Worm (Caenorhabditis elegans) whole organism, L4 larva: Measurements from ENCODE around the gene T26C5.3.

Experiments
- T20F7.1 ChIP-seq: fragments of 200-800 bp; sonication (Bioruptor generic); optimal IDR thresholded peaks from 2 replicates; lab custom pipeline; 2018; ENCODE audit warnings: mild to moderate bottlenecking, missing genetic modification characterization, missing compliant biosample characterization
- T26A8.4 ChIP-seq: fragments of 200-800 bp; sonication (Bioruptor generic); IDR thresholded peaks from 2 replicates; pipeline ENCODE4 v1.3.6; 2022; ENCODE audit warnings: missing genetic modification characterization, missing compliant biosample characterization
- Y105C5A.15 ChIP-seq: fragments of 200-800 bp; sonication (Bioruptor generic); IDR thresholded peaks from 2 replicates; pipeline ENCODE4 v1.3.6; 2022; ENCODE audit warnings: missing genetic modification characterization, missing compliant biosample characterization
- ZK337.2 ChIP-seq: fragments of 200-800 bp; sonication (Bioruptor generic); IDR thresholded peaks from 2 replicates; pipeline ENCODE4 v1.3.6; 2022; ENCODE audit warnings: missing genetic modification reagents, missing genetic modification characterization, missing compliant biosample characterization
- aha-1 ChIP-seq: fragments of 150-350 bp; peaks from one replicate; lab custom pipeline; 2014; ENCODE audit warnings: missing biosample characterization, missing genetic modification characterization
- ceh-44 ChIP-seq: fragments of 200-800 bp; sonication (Bioruptor generic); IDR thresholded peaks from 2 replicates; pipeline ENCODE4 v1.3.6; 2022; ENCODE audit warnings: missing genetic modification reagents, missing genetic modification characterization, missing compliant biosample characterization
- cey-2 ChIP-seq: sonication (generic microtip); optimal IDR thresholded peaks from 3 replicates; lab custom pipeline; 2017; ENCODE audit warnings: missing genetic modification characterization, mild to moderate bottlenecking, missing compliant biosample characterization, antibody characterized with exemption, borderline replicate concordance; ENCODE audit not compliant: insufficient read depth
- ctbp-1 ChIP-seq: fragments of 200-800 bp; sonication (Bioruptor generic); IDR thresholded peaks from 2 replicates; pipeline ENCODE4 v1.3.6; 2022; ENCODE audit warnings: missing genetic modification reagents, missing genetic modification characterization, missing compliant biosample characterization
- daf-16 ChIP-seq, 3 experiments: sonication (generic microtip); optimal IDR thresholded peaks; 2 replicates each; lab custom pipeline; 2016 to 2017; ENCODE audit warnings: missing genetic modification characterization in 3 of 3, missing genetic modification reagents in 3 of 3, mild to moderate bottlenecking in 2 of 3, missing compliant biosample characterization in 2 of 3, missing biosample characterization in 1 of 3, moderate library complexity in 1 of 3
- daf-8 ChIP-seq: fragments of 200-800 bp; sonication (Bioruptor generic); IDR thresholded peaks from 2 replicates; pipeline ENCODE4 v1.3.6; 2022; ENCODE audit warnings: missing genetic modification characterization, missing compliant biosample characterization
- dmd-6 ChIP-seq: fragments of 200-800 bp; sonication (Bioruptor generic); IDR thresholded peaks from 2 replicates; pipeline ENCODE4 v1.3.6; 2022; ENCODE audit warnings: missing genetic modification reagents, missing genetic modification characterization, missing compliant biosample characterization
- dmd-9 ChIP-seq: fragments of 200-800 bp; sonication (Bioruptor generic); IDR thresholded peaks from 2 replicates; pipeline ENCODE4 v1.3.6; 2022; ENCODE audit warnings: missing genetic modification reagents, missing genetic modification characterization, missing compliant biosample characterization
- dpl-1 ChIP-seq: fragments of 150-350 bp; optimal IDR thresholded peaks from 2 replicates; lab custom pipeline; 2014; ENCODE audit warnings: missing biosample characterization, missing genetic modification reagents, missing genetic modification characterization
- dve-1 ChIP-seq: sonication (generic microtip); optimal IDR thresholded peaks from 2 replicates; lab custom pipeline; 2017; ENCODE audit warnings: antibody characterized with exemption, mild to moderate bottlenecking, missing genetic modification characterization, missing compliant biosample characterization; ENCODE audit not compliant: insufficient read depth
- hif-1 ChIP-seq, 2 experiments: sonication (generic microtip); optimal IDR thresholded peaks; 2 replicates each; lab custom pipeline; 2016 to 2017; ENCODE audit warnings: missing compliant biosample characterization in 2 of 2, missing genetic modification characterization in 2 of 2, missing genetic modification reagents in 2 of 2, missing genotype in 2 of 2, mild to moderate bottlenecking in 1 of 2
- hlh-11 ChIP-seq: fragments of 200-800 bp; sonication (Bioruptor generic); optimal IDR thresholded peaks from 2 replicates; lab custom pipeline; 2018; ENCODE audit warnings: mild to moderate bottlenecking, missing genetic modification characterization, missing compliant biosample characterization
- hlh-30 ChIP-seq: sonication (generic microtip); optimal IDR thresholded peaks from 2 replicates; lab custom pipeline; 2017; ENCODE audit warnings: antibody characterized with exemption, mild to moderate bottlenecking, missing genetic modification characterization, missing compliant biosample characterization; ENCODE audit not compliant: insufficient read depth
- hmg-1.1 ChIP-seq: fragments of 200-800 bp; sonication (Bioruptor generic); IDR thresholded peaks from 2 replicates; pipeline ENCODE4 v1.3.6; 2022; ENCODE audit warnings: missing genetic modification reagents, missing genetic modification characterization, missing compliant biosample characterization
- lim-7 ChIP-seq: fragments of 200-800 bp; sonication (Bioruptor generic); IDR thresholded peaks from 2 replicates; pipeline ENCODE4 v1.3.6; 2022; ENCODE audit warnings: missing genetic modification characterization, missing compliant biosample characterization
- lin-1 ChIP-seq: fragments of 200-800 bp; sonication (Bioruptor generic); IDR thresholded peaks from 2 replicates; pipeline ENCODE4 v1.3.6; 2022; ENCODE audit warnings: missing genetic modification reagents, missing genetic modification characterization, missing compliant biosample characterization
- lsy-2 ChIP-seq, 2 experiments: fragments of 150-350 bp in 1 of 2; sonication (generic microtip) in 1 of 2; optimal IDR thresholded peaks; 2 replicates each; lab custom pipeline; 2014 to 2017; ENCODE audit warnings: missing biosample characterization in 2 of 2, missing genetic modification characterization in 2 of 2
- mdl-1 ChIP-seq, 2 experiments: fragments of 150-350 bp in 1 of 2; sonication (generic microtip) in 1 of 2; optimal IDR thresholded peaks; 2 replicates each; lab custom pipeline; 2014 to 2017; ENCODE audit warnings: missing biosample characterization in 2 of 2, missing genetic modification characterization in 2 of 2
- mep-1 ChIP-seq: fragments of 150-350 bp; sonication (generic microtip); optimal IDR thresholded peaks from 3 replicates; lab custom pipeline; 2014; ENCODE audit warnings: missing biosample characterization, missing genetic modification characterization
- mes-2 ChIP-seq: sonication (generic microtip); optimal IDR thresholded peaks from 2 replicates; lab custom pipeline; 2016; ENCODE audit warnings: missing genotype, mild to moderate bottlenecking, missing genetic modification characterization, missing compliant biosample characterization; ENCODE audit not compliant: poor library complexity, severe bottlenecking
- mxl-3 ChIP-seq: fragments of 200-800 bp; sonication (Bioruptor generic); optimal IDR thresholded peaks from 2 replicates; lab custom pipeline; 2018; ENCODE audit warnings: mild to moderate bottlenecking, missing genetic modification characterization, missing compliant biosample characterization
- nhr-10 ChIP-seq: fragments of 150-350 bp; optimal IDR thresholded peaks from 2 replicates; lab custom pipeline; 2014; ENCODE audit warnings: missing biosample characterization, missing genetic modification characterization
- nhr-102 ChIP-seq: sonication (generic microtip); optimal IDR thresholded peaks from 2 replicates; lab custom pipeline; 2016; ENCODE audit warnings: mild to moderate bottlenecking, missing genetic modification characterization, moderate library complexity, missing compliant biosample characterization
- nhr-28 ChIP-seq: fragments of 150-350 bp; optimal IDR thresholded peaks from 2 replicates; lab custom pipeline; 2014; ENCODE audit warnings: missing biosample characterization, missing genetic modification characterization
- nhr-41 ChIP-seq: fragments of 200-800 bp; sonication (Bioruptor generic); IDR thresholded peaks from 2 replicates; pipeline ENCODE4 v1.3.6; 2022; ENCODE audit warnings: missing genetic modification reagents, missing genetic modification characterization, missing compliant biosample characterization
- nhr-48 ChIP-seq: sonication (generic microtip); optimal IDR thresholded peaks from 2 replicates; lab custom pipeline; 2016; ENCODE audit warnings: mild to moderate bottlenecking, missing genetic modification characterization, missing compliant biosample characterization
- nhr-76 ChIP-seq: fragments of 150-350 bp; optimal IDR thresholded peaks from 2 replicates; lab custom pipeline; 2014; ENCODE audit warnings: missing biosample characterization, missing genetic modification characterization
- nhr-77 ChIP-seq: fragments of 150-350 bp; optimal IDR thresholded peaks from 2 replicates; lab custom pipeline; 2014; ENCODE audit warnings: missing biosample characterization, missing genetic modification characterization
- php-3 ChIP-seq: fragments of 200-800 bp; sonication (Bioruptor generic); IDR thresholded peaks from 2 replicates; pipeline ENCODE4 v1.3.6; 2022; ENCODE audit warnings: missing genetic modification reagents, missing genetic modification characterization, missing compliant biosample characterization
- pqm-1 ChIP-seq: sonication (generic microtip); optimal IDR thresholded peaks from 2 replicates; lab custom pipeline; 2017; ENCODE audit warnings: missing biosample characterization, missing genetic modification characterization
- tra-1 ChIP-seq: fragments of 200-800 bp; sonication (Bioruptor generic); IDR thresholded peaks from 2 replicates; pipeline ENCODE4 v1.3.6; 2022; ENCODE audit warnings: missing genetic modification reagents, missing genetic modification characterization, missing compliant biosample characterization
- unc-62 ChIP-seq, 3 experiments: fragments of 150-350 bp in 1 of 3; sonication (generic microtip); optimal IDR thresholded peaks in 2 of 3; peaks in 1 of 3; 1 replicate in 1 of 3; 2 replicates in 2 of 3; lab custom pipeline; 2014 to 2017; ENCODE audit warnings: missing biosample characterization in 3 of 3, missing genetic modification characterization in 3 of 3, missing genetic modification reagents in 3 of 3, missing genotype in 1 of 3

The T26C5.3 gene

DNA sequence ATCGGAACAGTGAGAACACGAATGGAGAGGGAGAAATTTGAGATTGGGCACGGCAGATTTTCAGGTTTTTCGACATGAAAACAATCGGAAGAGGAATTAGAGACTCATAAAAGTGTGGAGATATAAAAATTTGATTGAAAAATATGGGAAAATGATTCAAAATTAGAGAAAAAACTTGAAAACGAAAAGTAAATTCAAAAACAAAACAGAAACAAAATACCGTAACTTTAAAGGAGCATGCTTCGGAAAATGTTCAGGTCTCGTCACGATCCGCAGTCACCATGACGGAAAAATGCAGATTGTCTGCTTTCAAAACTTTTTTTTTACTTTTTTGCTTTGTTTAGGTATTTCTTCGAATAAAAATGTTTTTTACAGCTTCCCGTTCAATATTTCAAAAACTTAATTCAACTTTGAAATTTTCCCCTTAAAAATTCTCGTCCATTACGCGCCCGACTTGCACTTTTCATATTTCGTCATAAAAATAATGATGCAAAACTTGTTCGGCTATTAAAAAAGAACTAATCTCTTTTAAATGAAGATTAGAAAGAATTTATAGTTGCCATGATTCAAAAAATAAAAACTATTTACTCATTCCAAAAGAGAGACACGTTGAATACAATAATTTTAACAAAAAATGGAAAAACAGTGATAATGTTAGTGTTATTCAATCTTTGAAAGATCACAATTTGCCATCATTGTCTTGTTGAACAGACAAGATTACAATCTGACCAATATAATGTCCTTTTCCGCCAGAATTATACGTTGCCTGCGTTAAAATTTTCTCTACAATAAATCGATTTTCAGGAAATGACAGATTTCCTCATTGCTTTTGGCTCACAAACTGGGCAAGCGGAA lies 49.0 kb downstream of the T26C5.3 start, which contains the start of gene mtrr-1 (continued):
- TF ChIP-seq cey-2 (tag; lab: Kevin White, UChicago) (no peak), mes-2 (tag; lab: Kevin White, UChicago) (peak; percentile 39), nhr-76 (tag; lab: Kevin White, UChicago) (no peak), nhr-41 (GFP tag; lab: Robert Waterston, UW) (no peak), lsy-2 (tag; optimal IDR thresholded peaks at IDR 0.05; lab: Kevin White, UChicago) (peak in 1 of 2 experiments; percentile 85), unc-62 (GFP tag; optimal IDR thresholded peaks at IDR 0.05 in 1 of 2; lab: Kevin White, UChicago) (peak in 1 of 2 experiments; percentile 15), unc-62 (tag; optimal IDR thresholded peaks at IDR 0.05; lab: Kevin White, UChicago) (no peak), aha-1 (tag; lab: Kevin White, UChicago) (peak; percentile 61), lin-1 (GFP tag; lab: Robert Waterston, UW) (0 out of 2 replicates have a peak, but pooled peaks have one; percentile 9), mdl-1 (tag; optimal IDR thresholded peaks at IDR 0.05; lab: Kevin White, UChicago) (no peak), ZK337.2 (GFP tag; lab: Robert Waterston, UW) (no peak), lim-7 (no peak), daf-8 (GFP tag; lab: Robert Waterston, UW) (no peak), ctbp-1 (peak; percentile 38; the same call in 1 of the 2 replicates), ceh-44 (no peak)

DNA sequence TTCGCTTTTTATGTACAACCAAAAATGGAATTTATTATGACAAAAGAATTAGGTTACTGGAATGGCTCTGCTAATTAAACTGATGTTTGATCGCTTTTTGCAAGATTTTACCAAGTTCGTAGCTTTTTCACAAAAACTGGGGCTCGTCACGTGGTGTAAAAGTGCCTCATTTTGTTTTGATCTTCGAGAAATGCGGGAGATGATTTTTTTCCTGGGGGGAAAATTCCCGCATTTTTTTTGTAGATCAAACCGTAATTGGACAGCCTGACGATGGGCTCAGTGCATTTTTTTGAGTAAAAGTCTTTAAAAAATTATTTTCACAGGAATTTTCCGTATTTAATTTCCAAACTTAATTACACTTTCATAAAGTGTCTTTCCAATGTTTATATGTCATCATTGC lies 52.7 kb downstream of the T26C5.3 start:
- TF ChIP-seq Y105C5A.15 (GFP tag; lab: Robert Waterston, UW) (no peak), hlh-30 (tag; lab: Kevin White, UChicago) (no peak), hif-1 (tag; optimal IDR thresholded peaks at IDR 0.05; lab: Kevin White, UChicago) (peak in 1 of 2 experiments; percentile 10), aha-1 (tag; lab: Kevin White, UChicago) (peak; percentile 45)

DNA sequence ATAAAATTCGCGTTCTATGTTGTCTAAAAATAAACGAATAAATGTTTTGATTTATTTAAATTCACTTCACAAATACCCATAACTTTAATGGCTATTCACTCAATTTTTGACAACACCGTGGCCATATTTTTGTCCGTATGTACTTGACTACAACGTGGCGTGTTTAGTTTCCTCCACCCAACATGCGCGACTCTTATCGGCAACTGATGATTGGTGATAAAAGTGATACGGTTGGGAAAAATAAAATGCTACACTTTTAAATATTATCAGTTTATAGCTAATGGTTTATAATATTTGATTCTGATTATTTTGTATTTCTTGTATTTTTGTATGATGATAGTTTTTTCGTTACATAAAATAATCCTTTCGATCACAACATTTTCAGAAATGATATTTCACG lies 55.2 kb downstream of the T26C5.3 start, which contains the start of gene acs-7:
acs-7 (plus strand) TSS at position 386 of the 400 bp plus-strand sequence.
- peak; percentile 95 for TF ChIP-seq dve-1
- no peak for TF ChIP-seq nhr-76 (tag; lab: Kevin White, UChicago)
- no peak for TF ChIP-seq daf-16 (GFP tag; optimal IDR thresholded peaks at IDR 0.05; lab: Kevin White, UChicago)
- peak; percentile 95 for TF ChIP-seq daf-16 (tag; optimal IDR thresholded peaks at IDR 0.05; lab: Kevin White, UChicago)
- TF ChIP-seq pqm-1 (tag; lab: Kevin White, UChicago) = peak; percentile 90
- TF ChIP-seq nhr-102 (tag; lab: Kevin White, UChicago) = peak; percentile 32
- peak; percentile 89 for TF ChIP-seq nhr-77 (tag; lab: Kevin White, UChicago)
- no peak for TF ChIP-seq dmd-9 (GFP tag; lab: Robert Waterston, UW)
- TF ChIP-seq hlh-30 (tag; lab: Kevin White, UChicago) = peak; percentile 51
- TF ChIP-seq hmg-1.1 (GFP tag; lab: Robert Waterston, UW) = no peak
- TF ChIP-seq nhr-48 (tag; lab: Kevin White, UChicago) = peak; percentile 31
- peak; percentile 90 for TF ChIP-seq php-3 (GFP tag; lab: Robert Waterston, UW)
- TF ChIP-seq nhr-10 (tag; lab: Kevin White, UChicago) = peak; percentile 2
- TF ChIP-seq T26A8.4 (GFP tag; lab: Robert Waterston, UW) = no peak
- TF ChIP-seq hlh-11 (tag; lab: Kevin White, UChicago) = peak; percentile 88
- TF ChIP-seq nhr-28 (tag; lab: Kevin White, UChicago) = peak; percentile 96
- TF ChIP-seq dpl-1 = no peak
- TF ChIP-seq mxl-3 (GFP tag; lab: Kevin White, UChicago) = peak; percentile 59
- TF ChIP-seq T20F7.1 (GFP tag; lab: Kevin White, UChicago) = peak; percentile 21
- peak; percentile 60 for TF ChIP-seq mep-1 (tag; lab: Kevin White, UChicago)
- peak in 1 of 2 experiments; percentile 74 for TF ChIP-seq mdl-1 (tag; optimal IDR thresholded peaks at IDR 0.05; lab: Kevin White, UChicago)
- TF ChIP-seq tra-1 (GFP tag; lab: Robert Waterston, UW) = 0 out of 2 replicates have a peak, but pooled peaks have one; percentile 15
- peak; percentile 87 for TF ChIP-seq dmd-6 (GFP tag; lab: Robert Waterston, UW)
